Worm (Caenorhabditis elegans) whole organism, young adult: ENCODE data around the gene fbxb-72.

ENCODE experiments used
- B0336.3 ChIP-seq: fragments of 200-800 bp; sonication (Bioruptor generic); IDR thresholded peaks from 2 replicates; pipeline ENCODE4 v1.3.6; 2022; ENCODE audit warnings: missing genetic modification characterization, missing compliant biosample characterization
- F22D6.2 ChIP-seq: sonication (generic microtip); optimal IDR thresholded peaks from 2 replicates; lab custom pipeline; 2016; ENCODE audit warnings: mild to moderate bottlenecking, missing genetic modification characterization, missing compliant biosample characterization
- F33H1.4 ChIP-seq: fragments of 200-800 bp; sonication (Bioruptor generic); IDR thresholded peaks from 2 replicates; pipeline ENCODE4 v1.3.6; 2022; ENCODE audit warnings: missing genetic modification reagents, missing genetic modification characterization, missing compliant biosample characterization
- F39B2.1 ChIP-seq: fragments of 200-800 bp; sonication (Bioruptor generic); IDR thresholded peaks from 2 replicates; pipeline ENCODE4 v1.3.6; 2022; ENCODE audit warnings: missing genetic modification reagents, missing genetic modification characterization, missing compliant biosample characterization
- F49E8.2 ChIP-seq: sonication (generic microtip); optimal IDR thresholded peaks from 3 replicates; lab custom pipeline; 2017; ENCODE audit warnings: missing genetic modification characterization, mild to moderate bottlenecking, missing compliant biosample characterization, antibody characterized with exemption, moderate library complexity; ENCODE audit not compliant: insufficient read depth
- Y67H2A.10 ChIP-seq: fragments of 200-800 bp; sonication (Bioruptor generic); conservative IDR thresholded peaks from 2 replicates; pipeline ENCODE4 v1.3.6; 2022; ENCODE audit warnings: missing genetic modification reagents, missing genetic modification characterization, missing compliant biosample characterization
- aptf-2 ChIP-seq: fragments of 200-800 bp; sonication (Bioruptor generic); conservative IDR thresholded peaks from 2 replicates; pipeline ENCODE4 v1.3.6; 2022; ENCODE audit warnings: missing genetic modification reagents, missing genetic modification characterization, missing compliant biosample characterization
- aptf-3 ChIP-seq: fragments of 200-800 bp; sonication (Bioruptor generic); IDR thresholded peaks from 2 replicates; pipeline ENCODE4 v1.3.6; 2022; ENCODE audit warnings: missing genetic modification characterization, missing compliant biosample characterization
- athp-1 ChIP-seq: sonication (generic microtip); optimal IDR thresholded peaks from 2 replicates; lab custom pipeline; 2017; ENCODE audit warnings: mild to moderate bottlenecking, missing genetic modification characterization, missing compliant biosample characterization
- ccch-3 ChIP-seq: fragments of 200-800 bp; sonication (Bioruptor generic); optimal IDR thresholded peaks from 2 replicates; lab custom pipeline; 2018; ENCODE audit warnings: mild to moderate bottlenecking, missing genetic modification characterization, missing compliant biosample characterization
- cebp-1 ChIP-seq, 2 experiments: fragments of 200-800 bp in 1 of 2; sonication (Bioruptor generic) in 1 of 2; sonication (generic microtip) in 1 of 2; IDR thresholded peaks in 1 of 2; optimal IDR thresholded peaks in 1 of 2; 2 replicates each; pipeline versions ENCODE4 v1.3.6 to Lab custom; 2017 to 2022; ENCODE audit warnings: missing compliant biosample characterization in 2 of 2, missing genetic modification characterization in 2 of 2, mild to moderate bottlenecking in 1 of 2, missing genetic modification reagents in 1 of 2, moderate library complexity in 1 of 2
- ceh-58 ChIP-seq: fragments of 200-800 bp; sonication (Bioruptor generic); IDR thresholded peaks from 2 replicates; pipeline ENCODE4 v1.3.6; 2022; ENCODE audit warnings: missing genetic modification characterization, missing compliant biosample characterization
- egrh-3 ChIP-seq: fragments of 200-800 bp; sonication (Bioruptor generic); IDR thresholded peaks from 2 replicates; pipeline ENCODE4 v1.3.6; 2022; ENCODE audit warnings: missing genetic modification reagents, missing genetic modification characterization, missing compliant biosample characterization
- hmg-1.2 ChIP-seq: fragments of 200-800 bp; sonication (Bioruptor generic); IDR thresholded peaks from 2 replicates; pipeline ENCODE4 v1.3.6; 2022; ENCODE audit warnings: missing genetic modification reagents, missing genetic modification characterization, missing compliant biosample characterization
- lag-1 ChIP-seq: fragments of 200-800 bp; sonication (Bioruptor generic); IDR thresholded peaks from 2 replicates; pipeline ENCODE4 v1.3.6; 2022; ENCODE audit warnings: missing genetic modification reagents, missing genetic modification characterization, missing compliant biosample characterization
- let-526 ChIP-seq: fragments of 200-800 bp; sonication (Bioruptor generic); IDR thresholded peaks from 2 replicates; pipeline ENCODE4 v1.3.6; 2022; ENCODE audit warnings: missing genetic modification reagents, missing genetic modification characterization, missing compliant biosample characterization
- let-607 ChIP-seq, 2 experiments: fragments of 200-800 bp in 1 of 2; sonication (Bioruptor generic) in 1 of 2; sonication (generic microtip) in 1 of 2; optimal IDR thresholded peaks; 2 replicates each; lab custom pipeline; 2016 to 2018; ENCODE audit warnings: mild to moderate bottlenecking in 2 of 2, missing compliant biosample characterization in 2 of 2, missing genetic modification characterization in 2 of 2, moderate library complexity in 2 of 2, missing genotype in 1 of 2
- mxl-1 ChIP-seq: sonication (generic microtip); optimal IDR thresholded peaks from 2 replicates; lab custom pipeline; 2016; ENCODE audit warnings: missing genetic modification characterization, missing compliant biosample characterization
- nfyb-1 ChIP-seq: fragments of 200-800 bp; sonication (Bioruptor generic); IDR thresholded peaks from 2 replicates; pipeline ENCODE4 v1.3.6; 2022; ENCODE audit warnings: missing genetic modification reagents, missing genetic modification characterization, missing compliant biosample characterization
- nhr-80 ChIP-seq: sonication (generic microtip); optimal IDR thresholded peaks from 2 replicates; lab custom pipeline; 2016; ENCODE audit warnings: missing genetic modification characterization, missing compliant biosample characterization
- nhr-90 ChIP-seq: sonication (generic microtip); optimal IDR thresholded peaks from 2 replicates; lab custom pipeline; 2016; ENCODE audit warnings: missing genotype, mild to moderate bottlenecking, missing genetic modification characterization, missing compliant biosample characterization
- pbrm-1 ChIP-seq: fragments of 200-800 bp; sonication (Bioruptor generic); IDR thresholded peaks from 2 replicates; pipeline ENCODE4 v1.3.6; 2022; ENCODE audit warnings: missing genetic modification reagents, missing genetic modification characterization, missing compliant biosample characterization
- rpc-1 ChIP-seq, 2 experiments: fragments of 150-350 bp in 1 of 2; sonication (generic microtip) in 1 of 2; optimal IDR thresholded peaks; 2 replicates each; lab custom pipeline; 2014 to 2018; ENCODE audit warnings: missing biosample characterization in 1 of 2, missing genetic modification characterization in 1 of 2, missing genetic modification reagents in 1 of 2, missing genotype in 1 of 2
- sptf-2 ChIP-seq: fragments of 200-800 bp; sonication (Bioruptor generic); optimal IDR thresholded peaks from 2 replicates; lab custom pipeline; 2018; ENCODE audit warnings: mild to moderate bottlenecking, missing genetic modification characterization, missing compliant biosample characterization
- tbx-9 ChIP-seq: sonication (generic microtip); optimal IDR thresholded peaks from 2 replicates; lab custom pipeline; 2016; ENCODE audit warnings: borderline replicate concordance, missing genetic modification characterization, inconsistent platforms, missing compliant biosample characterization
- zfh-2 ChIP-seq: fragments of 200-800 bp; sonication (Bioruptor generic); conservative IDR thresholded peaks from 2 replicates; pipeline ENCODE4 v1.3.6; 2022; ENCODE audit warnings: missing genetic modification reagents, missing genetic modification characterization, missing compliant biosample characterization
- zim-3 ChIP-seq: sonication (generic microtip); optimal IDR thresholded peaks from 2 replicates; lab custom pipeline; 2017; ENCODE audit warnings: mild to moderate bottlenecking, missing genetic modification characterization, moderate library complexity, missing compliant biosample characterization
- ztf-18 ChIP-seq: sonication (generic microtip); optimal IDR thresholded peaks from 2 replicates; lab custom pipeline; 2016; ENCODE audit warnings: missing genotype, mild to moderate bottlenecking, missing genetic modification characterization, missing compliant biosample characterization

Gene fbxb-72

ce11 chrV:773256-773655 is 49.5 kb upstream of the fbxb-72 start, which contains the start of gene sti-1 (continued):
- TF ChIP-seq zim-3, result no peak
- TF ChIP-seq let-607 (tag; optimal IDR thresholded peaks at IDR 0.05; lab: Kevin White, UChicago), result no peak
- TF ChIP-seq sptf-2 (GFP tag; lab: Kevin White, UChicago), result no peak
- no peak for TF ChIP-seq mxl-1 (tag; lab: Kevin White, UChicago)

ce11 chrV:772210-772609 is 48.5 kb upstream of the fbxb-72 start:
- TF ChIP-seq egrh-3 (GFP tag; lab: Robert Waterston, UW), result no peak
- TF ChIP-seq F33H1.4 (GFP tag; lab: Robert Waterston, UW), result no peak
- TF ChIP-seq athp-1 (tag; lab: Kevin White, UChicago), result no peak
- TF ChIP-seq ccch-3 (GFP tag; lab: Kevin White, UChicago), result no peak
- TF ChIP-seq aptf-3 (GFP tag; lab: Robert Waterston, UW), result no peak
- no peak for TF ChIP-seq nhr-90 (tag; lab: Kevin White, UChicago)
- TF ChIP-seq pbrm-1, result no peak
- no peak for TF ChIP-seq aptf-2 (GFP tag; lab: Robert Waterston, UW)

ce11 chrV:764732-765131 is 41.0 kb upstream of the fbxb-72 start, which contains the start of gene str-238:
TSS of gene str-238 (plus strand) at chrV:765032.
- TF ChIP-seq let-607 (tag; optimal IDR thresholded peaks at IDR 0.05; lab: Kevin White, UChicago) (no peak), lag-1 (GFP tag; lab: Robert Waterston, UW) (no peak), nhr-80 (tag; lab: Kevin White, UChicago) (no peak), let-526 (no peak), F39B2.1 (GFP tag; lab: Robert Waterston, UW) (no peak)
- TF ChIP-seq, all 124 proteins: peak for 0

- no peak for TF ChIP-seq lag-1 (GFP tag; lab: Robert Waterston, UW)
Measured at ce11 chrV:762340-762739, 38.6 kb upstream of the fbxb-72 start, which contains the start of gene srp-2. TSS of gene srp-2 (plus strand) at chrV:762640.

- TF ChIP-seq rpc-1 (optimal IDR thresholded peaks at IDR 0.05; lab: Kevin White, UChicago) (no peak), rpc-1 (tag; optimal IDR thresholded peaks at IDR 0.05; lab: Kevin White, UChicago) (no peak), F22D6.2 (tag; lab: Kevin White, UChicago) (no peak), Y67H2A.10 (GFP tag; lab: Robert Waterston, UW) (no peak)
Measured at ce11 chrV:761882-762281, 38.1 kb upstream of the fbxb-72 start, which contains the start of gene C05E4.12. TSS of gene C05E4.12 (minus strand) at chrV:761982.

- no peak for TF ChIP-seq ceh-58
- no peak for TF ChIP-seq tbx-9 (tag; lab: Kevin White, UChicago)
- no peak for TF ChIP-seq F49E8.2 (tag; lab: Kevin White, UChicago)
- no peak for TF ChIP-seq nfyb-1
- no peak for TF ChIP-seq B0336.3 (GFP tag; lab: Robert Waterston, UW)
- TF ChIP-seq ccch-3 (GFP tag; lab: Kevin White, UChicago), result no peak
- no peak for TF ChIP-seq zfh-2
- no peak for TF ChIP-seq cebp-1 (GFP tag; IDR thresholded peaks at IDR 0.05; lab: Robert Waterston, UW)
- no peak for TF ChIP-seq cebp-1 (tag; optimal IDR thresholded peaks at IDR 0.05; lab: Kevin White, UChicago)
- no peak for TF ChIP-seq ztf-18
- TF ChIP-seq mxl-1 (tag; lab: Kevin White, UChicago), result no peak
- TF ChIP-seq rpc-1 (optimal IDR thresholded peaks at IDR 0.05; lab: Kevin White, UChicago), result no peak
- no peak for TF ChIP-seq rpc-1 (tag; optimal IDR thresholded peaks at IDR 0.05; lab: Kevin White, UChicago)
- TF ChIP-seq hmg-1.2, result no peak
Measured at ce11 chrV:761235-761634, 37.5 kb upstream of the fbxb-72 start, which contains the start of gene C05E4.15. TSS of gene C05E4.15 (minus strand) at chrV:761335.
